Fruit fly (Drosophila melanogaster): ENCODE data around the gene CG6428.

The CG6428 gene

dm6 chrX:3931669-3932068, 36.8 kb downstream of the CG6428 start (continued):
- peak; percentile 37 for TF ChIP-seq grau (tag; optimal IDR thresholded peaks at IDR 0.05)
- peak; percentile 28 for TF ChIP-seq nmo (GFP tag; optimal IDR thresholded peaks at IDR 0.05)
- TF ChIP-seq CG6689 (GFP tag; IDR thresholded peaks at IDR 0.05): peak; percentile 42; the same call in 1 of the 2 replicates
- no peak for TF ChIP-seq CG12155 (GFP tag; optimal IDR thresholded peaks at IDR 0.05)
- TF ChIP-seq Ptx1 (GFP tag; IDR thresholded peaks at IDR 0.05): peak; percentile 42
- no peak for TF ChIP-seq hkb (optimal IDR thresholded peaks at IDR 0.05)
- peak; percentile 52; the same call in 1 of the 2 replicates for TF ChIP-seq hkb (GFP tag; IDR thresholded peaks at IDR 0.05)
- TF ChIP-seq Drgx (GFP tag; IDR thresholded peaks at IDR 0.05): peak; percentile 74
- TF ChIP-seq CG1792 (GFP tag; optimal IDR thresholded peaks at IDR 0.05): no peak
- no peak for TF ChIP-seq CG17328 (GFP tag; IDR thresholded peaks at IDR 0.05)
- TF ChIP-seq CG10366 (GFP tag; IDR thresholded peaks at IDR 0.05): no peak
- TF ChIP-seq CG34376 (GFP tag; optimal IDR thresholded peaks at IDR 0.05): no peak
- peak in 1 of 2 experiments; percentile 20 for TF ChIP-seq Hr51 (GFP tag; optimal IDR thresholded peaks at IDR 0.05)
- TF ChIP-seq lbe (GFP tag; optimal IDR thresholded peaks at IDR 0.05): no peak
- no peak for TF ChIP-seq CG7357 (GFP tag; IDR thresholded peaks at IDR 0.05)
- TF ChIP-seq gfzf (GFP tag; optimal IDR thresholded peaks at IDR 0.05): no peak
- 0 out of 2 replicates have a peak, but pooled peaks have one; percentile 15 for TF ChIP-seq lmd (GFP tag; IDR thresholded peaks at IDR 0.05)
- no peak for TF ChIP-seq gce (GFP tag; IDR thresholded peaks at IDR 0.05)
- TF ChIP-seq CG10147 (GFP tag; optimal IDR thresholded peaks at IDR 0.05): no peak
- TF ChIP-seq CoRest (tag; optimal IDR thresholded peaks at IDR 0.05): peak; percentile 17
- TF ChIP-seq prd (optimal IDR thresholded peaks at IDR 0.05): no peak
- TF ChIP-seq prd (GFP tag; IDR thresholded peaks at IDR 0.05): peak; percentile 65; the same call in 2 of the 3 replicates
- peak; percentile 14 for TF ChIP-seq sens (GFP tag)
- no peak for TF ChIP-seq Deaf1 (tag; optimal IDR thresholded peaks at IDR 0.05)
- TF ChIP-seq dmrt11E (tag; optimal IDR thresholded peaks at IDR 0.05): peak; percentile 6
- no peak for TF ChIP-seq HmgD (GFP tag; optimal IDR thresholded peaks at IDR 0.05)
- TF ChIP-seq CG8924 (tag; optimal IDR thresholded peaks at IDR 0.05): peak; percentile 13
- TF ChIP-seq CG17829 (tag; optimal IDR thresholded peaks at IDR 0.05): peak; percentile 19
- TF ChIP-seq grn (GFP tag; optimal IDR thresholded peaks at IDR 0.05): no peak
- no peak for TF ChIP-seq trh (GFP tag; optimal IDR thresholded peaks at IDR 0.05)
- TF ChIP-seq esg (GFP tag; conservative IDR thresholded peaks at IDR 0.05): 0 out of 2 replicates have a peak, but pooled peaks have one; percentile 8
- peak; percentile 68 for TF ChIP-seq Med (GFP tag)
- TF ChIP-seq Fer1 (GFP tag; optimal IDR thresholded peaks at IDR 0.05): peak; percentile 19
- TF ChIP-seq btn (GFP tag; optimal IDR thresholded peaks at IDR 0.05): no peak
- TF ChIP-seq CG10654 (GFP tag; optimal IDR thresholded peaks at IDR 0.05): no peak
- peak; percentile 25; the same call in 1 of the 3 replicates for TF ChIP-seq tgo (GFP tag; IDR thresholded peaks at IDR 0.05)
- TF ChIP-seq unpg (GFP tag; optimal IDR thresholded peaks at IDR 0.05): peak; percentile 30
- TF ChIP-seq row (GFP tag; IDR thresholded peaks at IDR 0.05): peak; percentile 49; the same call in 1 of the 3 replicates
- peak; percentile 7 for TF ChIP-seq CG5180 (GFP tag; optimal IDR thresholded peaks at IDR 0.05)
- TF ChIP-seq nom (GFP tag; optimal IDR thresholded peaks at IDR 0.05): peak; percentile 20
- peak; percentile 33 for TF ChIP-seq az2 (GFP tag; optimal IDR thresholded peaks at IDR 0.05)
- 0 out of 2 replicates have a peak, but pooled peaks have one; percentile 7 for TF ChIP-seq stc (GFP tag; IDR thresholded peaks at IDR 0.05)
- no peak for TF ChIP-seq caup (GFP tag; optimal IDR thresholded peaks at IDR 0.05; ENCODE audit: severe bottlenecking)
- TF ChIP-seq CG7786 (GFP tag; optimal IDR thresholded peaks at IDR 0.05): no peak
- no peak for TF ChIP-seq Sry-β (GFP tag; optimal IDR thresholded peaks at IDR 0.05)
- no peak for TF ChIP-seq mirr (GFP tag; optimal IDR thresholded peaks at IDR 0.05)
- 0 out of 3 replicates have a peak, but pooled peaks have one; percentile 37 for TF ChIP-seq CG11093 (GFP tag; IDR thresholded peaks at IDR 0.05)
- no peak for TF ChIP-seq wdn (GFP tag; IDR thresholded peaks at IDR 0.05)
- TF ChIP-seq unc-4 (GFP tag; IDR thresholded peaks at IDR 0.05; ENCODE audit: partially characterized antibody): no peak
- TF ChIP-seq zfh2 (GFP tag; optimal IDR thresholded peaks at IDR 0.05): no peak
- peak; percentile 38 for TF ChIP-seq CG2678 (tag; optimal IDR thresholded peaks at IDR 0.05)
